Fruit fly (Drosophila melanogaster) Kc167 (cell line): ENCODE results near the gene PGRP-LE.

Experiments
- Myc ChIP-seq: fragments of >200 bp; optimal IDR thresholded peaks from 2 replicates; lab custom pipeline; 2017; ENCODE audit warnings: missing external identifiers
- Sin3A ChIP-seq: fragments of >200 bp; optimal IDR thresholded peaks from 2 replicates; lab custom pipeline; 2018; ENCODE audit warnings: missing external identifiers
- h ChIP-seq: fragments of >200 bp; optimal IDR thresholded peaks from 3 replicates; lab custom pipeline; 2018; ENCODE audit warnings: missing external identifiers
- insv ChIP-seq: fragments of >200 bp; optimal IDR thresholded peaks from 3 replicates; lab custom pipeline; 2018; ENCODE audit warnings: missing external identifiers
- psq ChIP-seq: fragments of >200 bp; optimal IDR thresholded peaks from 2 replicates; lab custom pipeline; 2017; ENCODE audit warnings: missing external identifiers
- ttk ChIP-seq: sonication (Bioruptor generic); optimal IDR thresholded peaks from 2 replicates; lab custom pipeline; 2017; ENCODE audit warnings: missing external identifiers

PGRP-LE gene

DNA sequence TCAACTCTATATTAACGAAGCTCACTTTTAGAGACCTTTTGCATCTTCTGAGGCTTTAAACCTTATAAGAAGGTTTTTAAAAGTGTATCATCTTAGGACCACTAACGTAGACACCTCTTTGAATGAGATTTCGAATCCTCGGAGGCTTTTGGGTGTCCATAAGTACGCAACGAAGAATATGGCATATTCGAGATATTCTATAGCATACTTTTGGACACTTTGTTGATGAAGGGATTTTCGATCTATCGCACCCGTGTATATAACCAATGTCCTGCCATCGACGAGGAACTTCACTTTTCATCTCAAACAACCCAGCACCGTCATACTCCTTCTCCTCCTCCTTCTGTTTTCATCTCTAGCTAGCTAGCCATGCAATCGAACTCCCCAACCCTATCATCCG, 18.7 kb upstream of the PGRP-LE start:
- no peak for TF ChIP-seq insv
- no peak for TF ChIP-seq ttk (lab: Kevin White, UChicago)
- no peak for TF ChIP-seq Sin3A (lab: Kevin White, UChicago)
- no peak for TF ChIP-seq Myc (lab: Kevin White, UChicago)
- no peak for TF ChIP-seq h (lab: Kevin White, UChicago)
- no peak for TF ChIP-seq psq (lab: Kevin White, UChicago)

dm6 chrX:15818608-15819184, 15.0 kb upstream of the PGRP-LE start:
- TF ChIP-seq h (lab: Kevin White, UChicago) (no peak), psq (lab: Kevin White, UChicago) (no peak), insv (no peak), Myc (lab: Kevin White, UChicago) (no peak), Sin3A (lab: Kevin White, UChicago) (no peak), ttk (lab: Kevin White, UChicago) (no peak)

DNA sequence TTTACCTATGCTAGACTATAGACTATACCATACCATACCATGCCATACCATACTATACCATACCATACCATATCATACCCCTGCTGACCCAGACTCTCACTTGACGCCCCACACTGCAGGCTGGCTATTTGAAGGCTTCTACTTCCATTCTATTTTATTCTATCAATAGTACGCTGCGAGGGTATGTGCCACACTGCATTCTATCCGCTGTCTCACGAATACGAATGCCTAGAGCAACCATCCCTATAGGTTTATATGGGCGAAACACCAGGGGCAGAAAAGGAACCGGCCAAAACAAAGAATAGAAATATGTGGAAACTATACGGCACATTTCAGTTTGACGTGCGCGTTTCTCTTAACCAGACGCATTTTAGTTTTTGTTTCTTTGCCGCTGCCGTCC, 14.1 kb upstream of the PGRP-LE start:
- no peak for TF ChIP-seq ttk (lab: Kevin White, UChicago)
- no peak for TF ChIP-seq Myc (lab: Kevin White, UChicago)
- TF ChIP-seq insv: no peak
- TF ChIP-seq Sin3A (lab: Kevin White, UChicago): no peak
- no peak for TF ChIP-seq h (lab: Kevin White, UChicago)
- TF ChIP-seq psq (lab: Kevin White, UChicago): no peak

- TF ChIP-seq h (lab: Kevin White, UChicago): no peak
- no peak for TF ChIP-seq insv
- no peak for TF ChIP-seq ttk (lab: Kevin White, UChicago)
- TF ChIP-seq psq (lab: Kevin White, UChicago): no peak
- no peak for TF ChIP-seq Myc (lab: Kevin White, UChicago)
- TF ChIP-seq Sin3A (lab: Kevin White, UChicago): no peak
These were observed 13.2 kb upstream of the PGRP-LE start for dm6 chrX:15816905-15817304.

DNA sequence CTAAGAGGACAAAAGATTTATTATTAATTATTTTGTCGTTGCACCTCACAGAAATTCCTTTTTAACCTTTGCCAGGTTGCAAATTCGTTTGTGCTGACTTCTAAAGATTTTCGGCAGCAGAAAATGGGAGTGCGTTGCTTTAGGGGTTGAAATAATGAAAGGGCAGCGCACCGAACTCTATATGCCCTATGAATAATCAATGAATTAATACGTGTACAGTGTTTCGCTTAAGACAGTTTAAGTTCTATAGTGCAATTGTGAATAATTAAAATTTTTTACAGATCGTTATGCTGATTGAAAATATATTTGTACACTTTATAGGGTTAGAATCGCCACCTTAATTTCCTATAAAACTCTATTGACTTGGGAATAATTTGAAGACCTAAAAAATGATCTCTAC, 12.4 kb upstream of the PGRP-LE start:
- TF ChIP-seq insv (no peak), ttk (lab: Kevin White, UChicago) (no peak), h (lab: Kevin White, UChicago) (no peak), psq (lab: Kevin White, UChicago) (no peak), Sin3A (lab: Kevin White, UChicago) (no peak), Myc (lab: Kevin White, UChicago) (no peak)

DNA sequence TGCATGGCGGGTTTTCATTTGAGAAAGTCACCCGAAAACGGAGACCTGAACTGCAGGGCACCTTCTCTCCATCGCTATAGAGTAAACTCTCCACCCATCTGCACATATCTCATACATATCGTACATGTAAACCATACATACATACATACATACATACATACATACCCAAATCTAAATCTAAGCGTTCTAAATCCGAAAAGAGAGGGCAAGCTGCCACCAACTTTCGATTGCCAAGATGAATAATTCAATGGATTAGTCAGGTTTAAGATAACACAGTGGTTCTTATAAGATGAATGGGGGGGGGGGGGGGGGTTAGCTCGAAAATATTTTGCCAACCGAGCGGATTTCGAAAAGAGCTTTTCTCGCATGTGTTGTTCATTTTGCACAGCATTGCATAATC, 10.8 kb upstream of the PGRP-LE start:
- TF ChIP-seq insv: no peak
- no peak for TF ChIP-seq Sin3A (lab: Kevin White, UChicago)
- TF ChIP-seq psq (lab: Kevin White, UChicago): no peak
- TF ChIP-seq ttk (lab: Kevin White, UChicago): no peak
- TF ChIP-seq h (lab: Kevin White, UChicago): no peak
- TF ChIP-seq Myc (lab: Kevin White, UChicago): no peak

DNA sequence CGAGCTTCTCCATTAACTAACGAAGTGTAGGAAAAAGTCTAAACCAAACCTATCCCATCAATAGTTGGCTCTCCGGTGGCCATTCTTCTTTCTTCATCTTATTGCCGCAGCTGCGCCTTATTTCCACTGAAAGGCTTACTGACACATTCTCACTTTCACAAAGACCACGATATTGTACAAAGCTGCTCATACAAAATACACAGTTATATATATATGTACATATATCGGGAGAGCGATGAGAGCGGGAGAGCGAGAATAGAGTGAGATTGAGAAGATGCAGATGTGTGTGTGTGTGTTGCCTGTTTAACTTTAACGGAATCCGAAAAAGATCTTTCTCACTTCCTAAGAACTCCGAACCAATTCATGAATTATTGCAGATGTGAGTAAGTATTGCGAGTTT, 9.5 kb upstream of the PGRP-LE start:
- no peak for TF ChIP-seq Myc (lab: Kevin White, UChicago)

DNA sequence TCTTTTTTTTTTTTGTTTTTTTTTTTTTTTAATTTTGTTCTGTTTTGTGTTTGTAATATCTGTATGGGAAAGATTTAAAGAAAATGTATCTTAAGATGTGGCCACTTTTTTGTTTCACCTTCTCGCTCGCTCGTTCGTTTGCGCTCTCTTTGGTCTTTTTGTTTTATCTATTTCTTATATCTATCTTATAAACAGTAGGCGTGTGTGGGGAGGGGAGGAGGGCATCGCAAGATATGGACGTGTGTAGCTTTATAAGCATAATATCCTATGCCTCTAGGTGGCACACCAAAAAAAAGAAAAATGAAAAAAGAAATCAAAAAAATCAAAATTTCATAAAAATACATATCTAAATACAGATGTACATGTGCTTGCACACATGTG, 8.9 kb upstream of the PGRP-LE start:
- TF ChIP-seq psq (lab: Kevin White, UChicago) (no peak), Myc (lab: Kevin White, UChicago) (no peak), Sin3A (lab: Kevin White, UChicago) (no peak), h (lab: Kevin White, UChicago) (no peak), ttk (lab: Kevin White, UChicago) (no peak), insv (no peak)

dm6 chrX:15811666-15812614, 8.3 kb upstream of the PGRP-LE start:
- TF ChIP-seq h (lab: Kevin White, UChicago) (no peak), Myc (lab: Kevin White, UChicago) (no peak), insv (no peak), ttk (lab: Kevin White, UChicago) (no peak), psq (lab: Kevin White, UChicago) (no peak), Sin3A (lab: Kevin White, UChicago) (no peak)

dm6 chrX:15809255-15809654, 5.6 kb upstream of the PGRP-LE start, which contains the start of gene CG8509:
Gene CG8509, plus strand, starts transcription at chrX:15809555.
- TF ChIP-seq psq (lab: Kevin White, UChicago): no peak
- no peak for TF ChIP-seq Myc (lab: Kevin White, UChicago)
- TF ChIP-seq Sin3A (lab: Kevin White, UChicago): no peak
- no peak for TF ChIP-seq h (lab: Kevin White, UChicago)
- TF ChIP-seq ttk (lab: Kevin White, UChicago): no peak
- TF ChIP-seq insv: no peak

DNA sequence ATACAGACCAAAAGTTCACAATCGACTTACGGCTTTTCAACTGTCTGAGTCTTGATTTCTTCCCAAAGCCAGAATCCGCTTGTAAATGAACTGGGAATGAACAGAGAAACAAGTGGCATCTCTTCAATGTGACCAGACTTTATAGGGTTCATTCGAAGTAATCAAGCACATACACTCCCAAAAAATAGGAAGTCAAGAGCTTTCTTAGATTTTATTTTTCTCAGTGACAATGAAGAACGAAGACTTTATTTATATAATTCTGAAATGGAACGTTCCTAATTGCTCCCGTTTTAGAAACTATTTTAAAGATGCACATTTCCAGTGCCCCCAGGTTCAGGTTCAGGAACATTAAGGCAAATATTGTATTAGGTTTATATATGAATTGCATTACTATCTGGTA, 4.2 kb upstream of the PGRP-LE start:
- TF ChIP-seq insv (no peak), h (lab: Kevin White, UChicago) (no peak), Sin3A (lab: Kevin White, UChicago) (no peak), ttk (lab: Kevin White, UChicago) (no peak), psq (lab: Kevin White, UChicago) (no peak), Myc (lab: Kevin White, UChicago) (no peak)

DNA sequence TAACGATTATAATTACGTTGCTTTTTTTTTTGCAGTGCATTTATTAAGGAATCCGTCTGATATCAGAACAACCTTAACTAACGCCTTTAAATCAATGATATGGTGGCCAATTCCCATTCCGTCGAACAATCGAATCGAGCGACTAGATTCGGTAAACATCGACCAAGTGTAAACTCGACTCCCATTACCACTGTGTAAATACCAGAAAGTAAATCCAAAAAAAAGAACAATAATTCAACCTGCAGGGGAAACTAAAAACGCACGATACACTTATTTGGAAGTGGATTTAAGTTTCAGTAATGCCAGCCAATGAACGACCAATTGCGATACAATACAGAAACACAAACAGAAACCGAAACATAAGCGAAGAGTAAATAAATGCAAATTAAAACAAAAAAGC, 1.8 kb upstream of the PGRP-LE start:
- no peak for TF ChIP-seq ttk (lab: Kevin White, UChicago)
- no peak for TF ChIP-seq Sin3A (lab: Kevin White, UChicago)
- TF ChIP-seq psq (lab: Kevin White, UChicago): no peak
- TF ChIP-seq Myc (lab: Kevin White, UChicago): no peak
- TF ChIP-seq insv: no peak
